Worm (Caenorhabditis elegans) whole organism, young adult: ENCODE results near the gene try-11.

Experiments
- B0035.1 ChIP-seq: sonication (generic microtip); optimal IDR thresholded peaks from 2 replicates; lab custom pipeline; 2016; ENCODE audit warnings: missing genetic modification characterization, mild to moderate bottlenecking, missing compliant biosample characterization, missing genotype, missing genetic modification reagents
- B0261.1 ChIP-seq: sonication (generic microtip); optimal IDR thresholded peaks from 2 replicates; lab custom pipeline; 2016; ENCODE audit warnings: mild to moderate bottlenecking, missing genetic modification characterization, moderate library complexity, missing compliant biosample characterization
- B0336.3 ChIP-seq: fragments of 200-800 bp; sonication (Bioruptor generic); IDR thresholded peaks from 2 replicates; pipeline ENCODE4 v1.3.6; 2022; ENCODE audit warnings: missing genetic modification characterization, missing compliant biosample characterization
- D2030.7 ChIP-seq: fragments of 200-800 bp; sonication (Bioruptor generic); IDR thresholded peaks from 2 replicates; pipeline ENCODE4 v1.3.6; 2022; ENCODE audit warnings: missing genetic modification reagents, missing genetic modification characterization, missing compliant biosample characterization
- F22D6.2 ChIP-seq: sonication (generic microtip); optimal IDR thresholded peaks from 2 replicates; lab custom pipeline; 2016; ENCODE audit warnings: mild to moderate bottlenecking, missing genetic modification characterization, missing compliant biosample characterization
- F23B12.7 ChIP-seq: sonication (generic microtip); optimal IDR thresholded peaks from 2 replicates; lab custom pipeline; 2017; ENCODE audit warnings: missing genetic modification characterization, mild to moderate bottlenecking, missing compliant biosample characterization, antibody characterized with exemption, moderate library complexity; ENCODE audit not compliant: insufficient read depth
- F37B4.10 ChIP-seq: fragments of 200-800 bp; sonication (Bioruptor generic); IDR thresholded peaks from 2 replicates; pipeline ENCODE4 v1.3.6; 2022; ENCODE audit warnings: missing genetic modification characterization, missing compliant biosample characterization
- F57C9.4 ChIP-seq: sonication (generic microtip); optimal IDR thresholded peaks from 2 replicates; lab custom pipeline; 2017; ENCODE audit warnings: mild to moderate bottlenecking, missing genetic modification characterization, missing compliant biosample characterization
- K11D2.4 ChIP-seq: fragments of 200-800 bp; sonication (Bioruptor generic); IDR thresholded peaks from 2 replicates; pipeline ENCODE4 v1.3.6; 2022; ENCODE audit warnings: missing genetic modification reagents, missing genetic modification characterization, missing compliant biosample characterization
- K12H6.12 ChIP-seq: fragments of 200-800 bp; sonication (Bioruptor generic); optimal IDR thresholded peaks from 2 replicates; lab custom pipeline; 2018; ENCODE audit warnings: mild to moderate bottlenecking, missing genetic modification characterization, missing compliant biosample characterization
- Y53G8AR.9 ChIP-seq: fragments of 200-800 bp; sonication (Bioruptor generic); conservative IDR thresholded peaks from 2 replicates; pipeline ENCODE4 v1.3.6; 2022; ENCODE audit warnings: missing genetic modification reagents, missing genetic modification characterization, missing compliant biosample characterization
- ama-1 ChIP-seq, 3 experiments: fragments of 150-350 bp in 1 of 3; sonication (generic microtip) in 2 of 3; optimal IDR thresholded peaks; 2 replicates each; lab custom pipeline; 2014 to 2018; ENCODE audit warnings: missing biosample characterization in 2 of 3, missing genetic modification characterization in 2 of 3, missing genetic modification reagents in 2 of 3
- aptf-2 ChIP-seq: fragments of 200-800 bp; sonication (Bioruptor generic); conservative IDR thresholded peaks from 2 replicates; pipeline ENCODE4 v1.3.6; 2022; ENCODE audit warnings: missing genetic modification reagents, missing genetic modification characterization, missing compliant biosample characterization
- attf-6 ChIP-seq: fragments of 200-800 bp; sonication (Bioruptor generic); IDR thresholded peaks from 2 replicates; pipeline ENCODE4 v1.3.6; 2022; ENCODE audit warnings: missing genetic modification reagents, missing genetic modification characterization, missing compliant biosample characterization
- bed-1 ChIP-seq: fragments of 200-800 bp; sonication (Bioruptor generic); IDR thresholded peaks from 2 replicates; pipeline ENCODE4 v1.3.6; 2022; ENCODE audit warnings: missing genetic modification reagents, missing genetic modification characterization, missing compliant biosample characterization
- ccch-3 ChIP-seq: fragments of 200-800 bp; sonication (Bioruptor generic); optimal IDR thresholded peaks from 2 replicates; lab custom pipeline; 2018; ENCODE audit warnings: mild to moderate bottlenecking, missing genetic modification characterization, missing compliant biosample characterization
- cebp-2 ChIP-seq: fragments of 200-800 bp; sonication (Bioruptor generic); IDR thresholded peaks from 2 replicates; pipeline ENCODE4 v1.3.6; 2022; ENCODE audit warnings: missing genetic modification characterization, missing compliant biosample characterization
- ceh-100 ChIP-seq: fragments of 200-800 bp; sonication (Bioruptor generic); IDR thresholded peaks from 2 replicates; pipeline ENCODE4 v1.3.6; 2022; ENCODE audit warnings: missing genetic modification reagents, missing genetic modification characterization, missing compliant biosample characterization
- ceh-40 ChIP-seq: fragments of 200-800 bp; sonication (Bioruptor generic); IDR thresholded peaks from 2 replicates; pipeline ENCODE4 v1.3.6; 2022; ENCODE audit warnings: missing genetic modification characterization, missing compliant biosample characterization
- efl-1 ChIP-seq: fragments of 150-350 bp; optimal IDR thresholded peaks from 2 replicates; lab custom pipeline; 2014; ENCODE audit warnings: missing biosample characterization, missing genetic modification reagents, missing genetic modification characterization
- egl-18 ChIP-seq: fragments of 200-800 bp; sonication (Bioruptor generic); IDR thresholded peaks from 2 replicates; pipeline ENCODE4 v1.3.6; 2022; ENCODE audit warnings: missing genetic modification reagents, missing genetic modification characterization, missing compliant biosample characterization
- hmg-20 ChIP-seq: fragments of 200-800 bp; sonication (Bioruptor generic); IDR thresholded peaks from 2 replicates; pipeline ENCODE4 v1.3.6; 2022; ENCODE audit warnings: missing genetic modification reagents, missing genetic modification characterization, missing compliant biosample characterization
- hrde-1 ChIP-seq: sonication (generic microtip); optimal IDR thresholded peaks from 2 replicates; lab custom pipeline; 2016; ENCODE audit warnings: missing genetic modification characterization, mild to moderate bottlenecking, missing compliant biosample characterization, moderate library complexity, missing genotype, missing genetic modification reagents, borderline replicate concordance
- hsf-1 ChIP-seq: fragments of 200-800 bp; sonication (Bioruptor generic); IDR thresholded peaks from 2 replicates; pipeline ENCODE4 v1.3.6; 2022; ENCODE audit warnings: missing genetic modification reagents, missing genetic modification characterization, missing compliant biosample characterization
- lin-40 ChIP-seq: sonication (generic microtip); optimal IDR thresholded peaks from 2 replicates; lab custom pipeline; 2016; ENCODE audit warnings: missing genetic modification characterization, mild to moderate bottlenecking, missing compliant biosample characterization, missing genotype, missing genetic modification reagents
- lin-54 ChIP-seq: fragments of 200-800 bp; sonication (Bioruptor generic); optimal IDR thresholded peaks from 2 replicates; lab custom pipeline; 2018; ENCODE audit warnings: mild to moderate bottlenecking, missing genetic modification characterization, missing compliant biosample characterization
- lir-1 ChIP-seq: fragments of 200-800 bp; sonication (Bioruptor generic); conservative IDR thresholded peaks from 2 replicates; pipeline ENCODE4 v1.3.6; 2022; ENCODE audit warnings: missing genetic modification reagents, missing genetic modification characterization, missing compliant biosample characterization
- lsl-1 ChIP-seq: fragments of 200-800 bp; sonication (Bioruptor generic); optimal IDR thresholded peaks from 2 replicates; lab custom pipeline; 2018; ENCODE audit warnings: mild to moderate bottlenecking, missing genetic modification characterization, moderate library complexity, missing compliant biosample characterization
- madf-10 ChIP-seq: sonication (generic microtip); optimal IDR thresholded peaks from 2 replicates; lab custom pipeline; 2016; ENCODE audit warnings: mild to moderate bottlenecking, missing genetic modification characterization, missing compliant biosample characterization
- madf-6 ChIP-seq: fragments of 200-800 bp; sonication (Bioruptor generic); IDR thresholded peaks from 2 replicates; pipeline ENCODE4 v1.3.6; 2022; ENCODE audit warnings: missing genetic modification reagents, missing genetic modification characterization, missing compliant biosample characterization
- mcd-1 ChIP-seq: fragments of 200-800 bp; sonication (Bioruptor generic); IDR thresholded peaks from 2 replicates; pipeline ENCODE4 v1.3.6; 2022; ENCODE audit warnings: missing genetic modification reagents, missing genetic modification characterization, missing compliant biosample characterization
- mel-28 ChIP-seq: sonication (generic microtip); optimal IDR thresholded peaks from 2 replicates; lab custom pipeline; 2016; ENCODE audit warnings: borderline replicate concordance, mild to moderate bottlenecking, missing genetic modification characterization, missing compliant biosample characterization
- pha-4 ChIP-seq: fragments of 150-350 bp; sonication (generic microtip); optimal IDR thresholded peaks from 2 replicates; lab custom pipeline; 2014; ENCODE audit warnings: missing biosample characterization, missing genetic modification reagents, missing genetic modification characterization
- rec-8 ChIP-seq, 2 experiments: sonication (generic microtip); optimal IDR thresholded peaks; 2 replicates each; lab custom pipeline; 2016; ENCODE audit warnings: mild to moderate bottlenecking in 2 of 2, missing genetic modification characterization in 2 of 2, missing genetic modification reagents in 2 of 2, missing genotype in 2 of 2, missing biosample characterization in 1 of 2, missing compliant biosample characterization in 1 of 2, moderate library complexity in 1 of 2
- repo-1 ChIP-seq: sonication (generic microtip); optimal IDR thresholded peaks from 2 replicates; lab custom pipeline; 2017; ENCODE audit warnings: mild to moderate bottlenecking, missing genetic modification characterization, missing compliant biosample characterization
- rpc-1 ChIP-seq, 2 experiments: fragments of 150-350 bp in 1 of 2; sonication (generic microtip) in 1 of 2; optimal IDR thresholded peaks; 2 replicates each; lab custom pipeline; 2014 to 2018; ENCODE audit warnings: missing biosample characterization in 1 of 2, missing genetic modification characterization in 1 of 2, missing genetic modification reagents in 1 of 2, missing genotype in 1 of 2
- unc-130 ChIP-seq: sonication (generic microtip); optimal IDR thresholded peaks from 2 replicates; lab custom pipeline; 2016; ENCODE audit warnings: missing genetic modification reagents, missing genetic modification characterization, missing compliant biosample characterization
- xnd-1 ChIP-seq: sonication (generic microtip); optimal IDR thresholded peaks from 2 replicates; lab custom pipeline; 2016; ENCODE audit warnings: missing genotype, missing genetic modification reagents, missing genetic modification characterization, missing compliant biosample characterization
- zim-3 ChIP-seq: sonication (generic microtip); optimal IDR thresholded peaks from 2 replicates; lab custom pipeline; 2017; ENCODE audit warnings: mild to moderate bottlenecking, missing genetic modification characterization, moderate library complexity, missing compliant biosample characterization
- ztf-18 ChIP-seq: sonication (generic microtip); optimal IDR thresholded peaks from 2 replicates; lab custom pipeline; 2016; ENCODE audit warnings: missing genotype, mild to moderate bottlenecking, missing genetic modification characterization, missing compliant biosample characterization
- ztf-26 ChIP-seq: sonication (generic microtip); optimal IDR thresholded peaks from 2 replicates; lab custom pipeline; 2017; ENCODE audit warnings: missing genetic modification characterization, missing compliant biosample characterization
- ztf-28 ChIP-seq: fragments of 200-800 bp; sonication (Bioruptor generic); IDR thresholded peaks from 2 replicates; pipeline ENCODE4 v1.3.6; 2022; ENCODE audit warnings: missing genetic modification reagents, missing genetic modification characterization, missing compliant biosample characterization
- ztf-3 ChIP-seq: fragments of 200-800 bp; sonication (Bioruptor generic); optimal IDR thresholded peaks from 2 replicates; lab custom pipeline; 2018; ENCODE audit warnings: mild to moderate bottlenecking, missing genetic modification characterization, missing compliant biosample characterization

try-11 gene

ce11 chrV:7455008-7455407 is 3.5 kb downstream of the try-11 start, which contains the start of gene F25E5.2 (continued):
- TF ChIP-seq attf-6 (GFP tag; lab: Robert Waterston, UW): no peak
- TF ChIP-seq, all 124 proteins: peak for 0

ce11 chrV:7460898-7461297 is 9.4 kb downstream of the try-11 start, which contains the start of gene srh-92:
Gene srh-92 (minus strand): TSS chrV:7460998.
- TF ChIP-seq pha-4 (tag; lab: Kevin White, UChicago) (no peak), K11D2.4 (GFP tag; lab: Robert Waterston, UW) (no peak), attf-6 (GFP tag; lab: Robert Waterston, UW) (no peak), egl-18 (GFP tag; lab: Robert Waterston, UW) (no peak), lsl-1 (GFP tag; lab: Kevin White, UChicago) (no peak), repo-1 (tag; lab: Kevin White, UChicago) (no peak), madf-10 (tag; lab: Kevin White, UChicago) (no peak)
- TF ChIP-seq, all 124 proteins: peak for 0

- TF ChIP-seq ztf-3 (GFP tag; lab: Kevin White, UChicago): no peak
- TF ChIP-seq B0035.1 (tag; lab: Kevin White, UChicago): no peak
- TF ChIP-seq F57C9.4 (tag; lab: Kevin White, UChicago): no peak
- no peak for TF ChIP-seq ccch-3 (GFP tag; lab: Kevin White, UChicago)
- no peak for TF ChIP-seq ceh-100 (GFP tag; lab: Robert Waterston, UW)
- no peak for TF ChIP-seq hmg-20 (GFP tag; lab: Robert Waterston, UW)
- TF ChIP-seq lin-40 (tag; lab: Kevin White, UChicago): no peak
- no peak for TF ChIP-seq zim-3 (tag; lab: Kevin White, UChicago)
- no peak for TF ChIP-seq ztf-18 (tag; lab: Kevin White, UChicago)
- no peak for TF ChIP-seq mcd-1
- no peak for TF ChIP-seq madf-10 (tag; lab: Kevin White, UChicago)
- TF ChIP-seq madf-6 (GFP tag; lab: Robert Waterston, UW): no peak
- TF ChIP-seq lin-54 (GFP tag; lab: Kevin White, UChicago): no peak
- TF ChIP-seq F22D6.2 (tag; lab: Kevin White, UChicago): no peak
- no peak for TF ChIP-seq ceh-40 (GFP tag; lab: Robert Waterston, UW)
- no peak for TF ChIP-seq rpc-1 (optimal IDR thresholded peaks at IDR 0.05; lab: Kevin White, UChicago)
- no peak for TF ChIP-seq rpc-1 (tag; optimal IDR thresholded peaks at IDR 0.05; lab: Kevin White, UChicago)
Observed at ce11 chrV:7464696-7465095, 13.2 kb downstream of the try-11 start, which contains the start of gene srh-89. Gene srh-89 (minus strand): TSS chrV:7464796.

ce11 chrV:7465509-7465908 is 14.0 kb downstream of the try-11 start, which contains the start of gene F25E5.1:
Gene F25E5.1 (plus strand): TSS chrV:7465884.
- no peak for TF ChIP-seq ama-1 (optimal IDR thresholded peaks at IDR 0.05; lab: Kevin White, UChicago)
- no peak for TF ChIP-seq ama-1 (GFP tag; optimal IDR thresholded peaks at IDR 0.05; lab: Kevin White, UChicago)
- peak; percentile 67 for TF ChIP-seq efl-1 (GFP tag; lab: Kevin White, UChicago)
- no peak for TF ChIP-seq B0035.1 (tag; lab: Kevin White, UChicago)
- TF ChIP-seq hsf-1 (GFP tag; lab: Robert Waterston, UW): no peak
- no peak for TF ChIP-seq mel-28 (tag; lab: Kevin White, UChicago)
- TF ChIP-seq madf-6 (GFP tag; lab: Robert Waterston, UW): no peak; the same call in 1 of the 2 replicates
- TF ChIP-seq ztf-26 (tag; lab: Kevin White, UChicago): no peak
- no peak for TF ChIP-seq aptf-2
- TF ChIP-seq unc-130 (GFP tag; lab: Kevin White, UChicago): no peak
- TF ChIP-seq lir-1 (GFP tag; lab: Robert Waterston, UW): no peak
- no peak for TF ChIP-seq ztf-28 (GFP tag; lab: Robert Waterston, UW)
- peak; percentile 15 for TF ChIP-seq xnd-1
- TF ChIP-seq hrde-1 (tag; lab: Kevin White, UChicago): no peak
- no peak for TF ChIP-seq Y53G8AR.9 (GFP tag; lab: Robert Waterston, UW)
- TF ChIP-seq F23B12.7 (tag; lab: Kevin White, UChicago): no peak
- no peak for TF ChIP-seq bed-1 (GFP tag; lab: Robert Waterston, UW)
- TF ChIP-seq B0261.1 (tag; lab: Kevin White, UChicago): no peak
- TF ChIP-seq B0336.3: no peak
- TF ChIP-seq mcd-1: no peak
- TF ChIP-seq K12H6.12 (tag; lab: Kevin White, UChicago): peak; percentile 10
- no peak for TF ChIP-seq D2030.7 (GFP tag; lab: Robert Waterston, UW)
- no peak for TF ChIP-seq cebp-2 (GFP tag; lab: Robert Waterston, UW)
- TF ChIP-seq rec-8 (tag; optimal IDR thresholded peaks at IDR 0.05; lab: Kevin White, UChicago): no peak
- no peak for TF ChIP-seq F37B4.10 (GFP tag; lab: Robert Waterston, UW)
